Worm (Caenorhabditis elegans) whole organism, L1 larva: Measurements from ENCODE around the gene srh-243.

ENCODE experiments used
- grh-1 ChIP-seq: fragments of 200-800 bp; sonication (Bioruptor generic); IDR thresholded peaks from 2 replicates; pipeline ENCODE4 v1.3.6; 2022; ENCODE audit warnings: missing genetic modification reagents, missing genetic modification characterization, missing compliant biosample characterization
- hpl-2 ChIP-seq: fragments of 150-350 bp; optimal IDR thresholded peaks from 2 replicates; lab custom pipeline; 2014; ENCODE audit warnings: missing biosample characterization, missing genetic modification reagents, missing genetic modification characterization
- jun-1 ChIP-seq: fragments of 150-350 bp; optimal IDR thresholded peaks from 2 replicates; lab custom pipeline; 2014; ENCODE audit warnings: missing biosample characterization, missing genetic modification reagents, missing genetic modification characterization
- lin-35 ChIP-seq, 2 experiments: fragments of 150-350 bp; optimal IDR thresholded peaks; 2 replicates each; lab custom pipeline; 2014; ENCODE audit warnings: missing biosample characterization in 2 of 2, missing genetic modification characterization in 2 of 2, missing genetic modification reagents in 2 of 2
- nhr-77 ChIP-seq: fragments of 150-350 bp; optimal IDR thresholded peaks from 2 replicates; lab custom pipeline; 2014; ENCODE audit warnings: missing biosample characterization, missing genetic modification characterization
- skn-1 ChIP-seq: fragments of 150-350 bp; optimal IDR thresholded peaks from 2 replicates; lab custom pipeline; 2014; ENCODE audit warnings: missing biosample characterization, missing genetic modification characterization
- snpc-4 ChIP-seq: fragments of 150-350 bp; optimal IDR thresholded peaks from 2 replicates; lab custom pipeline; 2014; ENCODE audit warnings: missing biosample characterization, missing genetic modification characterization
- tbx-2 ChIP-seq: sonication (generic microtip); optimal IDR thresholded peaks from 2 replicates; lab custom pipeline; 2016; ENCODE audit warnings: missing genetic modification characterization, missing compliant biosample characterization
- tlp-1 ChIP-seq: fragments of 150-350 bp; optimal IDR thresholded peaks from 2 replicates; lab custom pipeline; 2014; ENCODE audit warnings: missing biosample characterization, missing genetic modification characterization
- unc-98 ChIP-seq: fragments of 200-800 bp; sonication (Bioruptor generic); IDR thresholded peaks from 2 replicates; pipeline ENCODE4 v1.3.6; 2022; ENCODE audit warnings: missing genetic modification characterization, missing compliant biosample characterization
- zag-1 ChIP-seq: fragments of 150-350 bp; optimal IDR thresholded peaks from 2 replicates; lab custom pipeline; 2014; ENCODE audit warnings: missing biosample characterization, missing genetic modification characterization
- ztf-11 ChIP-seq, 2 experiments: sonication (generic microtip); optimal IDR thresholded peaks; 2 replicates each; lab custom pipeline; 2016 to 2017; ENCODE audit warnings: missing genetic modification characterization in 2 of 2, missing biosample characterization in 1 of 2, missing compliant biosample characterization in 1 of 2

Gene srh-243

DNA sequence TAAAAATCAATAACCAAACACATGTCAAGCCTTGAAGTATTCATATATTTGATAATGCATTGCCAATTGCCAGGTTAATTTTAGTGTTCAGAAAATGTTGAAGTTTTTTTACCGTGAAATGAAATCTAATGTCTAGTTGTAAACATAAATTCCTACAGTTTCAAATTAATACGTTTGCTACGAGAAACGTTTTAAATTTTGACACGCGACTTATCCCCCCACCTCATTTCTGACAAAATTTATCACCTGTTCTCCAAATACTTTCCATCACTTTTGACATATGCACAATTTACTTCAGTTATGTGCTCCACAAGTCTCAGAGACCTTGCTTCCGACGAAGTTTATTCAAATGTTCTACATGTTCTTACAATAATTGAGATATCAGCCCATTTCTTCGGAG, 43.7 kb downstream of the srh-243 start, which contains the start of gene srh-146:
srh-146 (plus strand) TSS at position 301 of the 400 bp plus-strand sequence.
- no peak for TF ChIP-seq snpc-4 (tag; lab: Kevin White, UChicago)
- no peak for TF ChIP-seq hpl-2 (GFP tag; lab: Kevin White, UChicago)
- no peak for TF ChIP-seq jun-1
- TF ChIP-seq tlp-1 (tag; lab: Kevin White, UChicago): no peak
- TF ChIP-seq grh-1 (GFP tag; lab: Robert Waterston, UW): no peak
- no peak for TF ChIP-seq zag-1
- no peak for TF ChIP-seq tbx-2 (tag; lab: Kevin White, UChicago)
- TF ChIP-seq nhr-77 (tag; lab: Kevin White, UChicago): no peak
- TF ChIP-seq skn-1 (tag; lab: Kevin White, UChicago): no peak

- TF ChIP-seq unc-98 (GFP tag; lab: Robert Waterston, UW) (no peak), lin-35 (GFP tag; optimal IDR thresholded peaks at IDR 0.05; lab: Kevin White, UChicago) (no peak), grh-1 (GFP tag; lab: Robert Waterston, UW) (no peak), ztf-11 (tag; optimal IDR thresholded peaks at IDR 0.05; lab: Kevin White, UChicago) (no peak), snpc-4 (tag; lab: Kevin White, UChicago) (peak; percentile 44)
- TF ChIP-seq, all 84 proteins: peak for 1
These were observed 49.9 kb downstream of the srh-243 start for ce11 chrV:2920125-2920524.
